Fruit fly (Drosophila melanogaster): Measurements from ENCODE around the gene pn.
A peak's percentile ranks its signal among the peaks of the same experiment; 100 is the strongest.

pn gene

DNA sequence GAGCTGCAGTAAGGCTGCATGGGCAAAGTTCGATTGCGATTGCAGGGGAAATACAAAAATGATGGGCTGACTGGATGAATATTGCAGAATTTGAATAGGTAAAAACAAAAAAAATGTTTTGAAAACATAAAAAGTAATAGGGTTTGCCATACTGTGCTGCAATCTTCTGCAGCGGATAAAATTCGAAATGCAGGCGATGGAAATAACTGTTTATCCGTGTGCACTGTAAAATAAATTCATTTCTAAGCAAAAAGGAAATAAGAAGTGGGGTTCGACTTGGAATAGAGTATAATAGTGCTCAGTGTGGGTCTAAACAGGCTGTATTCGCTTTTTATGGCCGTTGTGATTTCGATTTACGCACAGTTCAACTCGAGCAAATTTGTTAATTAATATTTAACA lies 12.8 kb downstream of the pn start, which contains the start of gene CG14053:
TSS of gene CG14053 (minus strand) at position 101 of the 399 bp plus-strand sequence.
- TF ChIP-seq scrt (GFP tag; optimal IDR thresholded peaks at IDR 0.05): no peak
- no peak for TF ChIP-seq Lim3 (GFP tag; IDR thresholded peaks at IDR 0.05)
- peak; percentile 19 for TF ChIP-seq Ets65A (GFP tag)
- TF ChIP-seq CG11398 (GFP tag; optimal IDR thresholded peaks at IDR 0.05): no peak
- peak; percentile 23 for TF ChIP-seq D19A (tag; optimal IDR thresholded peaks at IDR 0.05)
- TF ChIP-seq nau (GFP tag; optimal IDR thresholded peaks at IDR 0.05): no peak

DNA sequence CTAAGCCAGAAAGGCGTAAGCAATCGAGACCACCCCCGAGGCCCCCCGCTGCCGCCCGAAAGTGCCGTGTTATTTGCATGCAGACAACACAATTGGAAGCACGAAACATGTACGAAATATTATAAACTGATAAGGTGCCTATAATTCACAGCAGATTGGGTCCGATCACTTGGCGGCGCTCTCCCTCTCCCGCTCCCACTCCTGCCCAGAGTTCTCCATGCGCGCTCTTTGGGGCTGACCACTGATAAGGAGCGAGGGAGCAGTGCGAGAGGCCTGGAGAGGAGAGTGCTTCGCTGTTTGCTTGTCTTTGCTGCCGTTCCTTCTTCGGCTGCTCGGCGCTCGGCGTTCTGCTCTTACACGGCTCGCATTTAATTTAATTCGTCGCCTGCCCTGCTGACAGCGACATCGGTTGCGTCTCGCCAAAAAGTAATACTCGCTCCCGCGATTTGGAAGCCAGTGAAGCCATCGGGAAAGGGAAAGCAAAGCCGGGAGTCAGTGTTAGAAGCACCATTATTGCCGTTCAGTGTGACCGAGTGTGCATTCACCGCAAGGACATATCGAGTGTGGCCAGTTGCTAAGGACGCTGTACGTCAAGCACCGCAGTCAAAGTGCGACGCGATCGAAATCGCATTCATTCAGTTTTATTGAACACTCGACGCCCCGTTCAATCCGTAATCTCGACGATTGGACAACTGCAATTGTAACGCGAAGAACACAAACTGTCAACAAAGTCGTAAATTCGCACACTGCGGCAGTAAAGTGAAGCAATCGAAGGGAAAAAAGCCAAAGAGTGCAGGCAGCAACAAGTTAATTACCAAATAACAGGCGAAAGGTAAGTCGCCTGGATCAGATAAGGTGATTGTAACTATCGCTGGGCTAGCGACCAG lies 13.4 kb downstream of the pn start:
- peak in 1 of 2 experiments; percentile 17 for TF ChIP-seq Pdp1 (GFP tag; optimal IDR thresholded peaks at IDR 0.05)
- peak; percentile 2 for TF ChIP-seq CG17385 (GFP tag; optimal IDR thresholded peaks at IDR 0.05)
- no peak for TF ChIP-seq CG6765 (GFP tag; optimal IDR thresholded peaks at IDR 0.05)
- TF ChIP-seq exex (tag; optimal IDR thresholded peaks at IDR 0.05): peak; percentile 75
- TF ChIP-seq CG34224 (GFP tag; IDR thresholded peaks at IDR 0.05; ENCODE audit: partially characterized antibody): peak; percentile 44; the same call in 1 of the 3 replicates
- peak; percentile 75 for TF ChIP-seq crol (GFP tag; IDR thresholded peaks at IDR 0.05)
- TF ChIP-seq CG30403 (GFP tag; optimal IDR thresholded peaks at IDR 0.05): no peak
- TF ChIP-seq Fer3 (tag; optimal IDR thresholded peaks at IDR 0.05): no peak
- TF ChIP-seq Ets65A (GFP tag): peak; percentile 70
- TF ChIP-seq cwo (GFP tag; optimal IDR thresholded peaks at IDR 0.05): peak; percentile 4
- TF ChIP-seq CG13287 (GFP tag; IDR thresholded peaks at IDR 0.05; ENCODE audit: partially characterized antibody): peak; percentile 13; the same call in 1 of the 2 replicates
- TF ChIP-seq Hr78 (GFP tag; optimal IDR thresholded peaks at IDR 0.05): no peak
- no peak for TF ChIP-seq bab2 (GFP tag; optimal IDR thresholded peaks at IDR 0.05)
- TF ChIP-seq CG9817 (tag; optimal IDR thresholded peaks at IDR 0.05): no peak
- TF ChIP-seq grn (GFP tag; optimal IDR thresholded peaks at IDR 0.05): no peak
- peak; percentile 3 for TF ChIP-seq CG3163 (GFP tag; optimal IDR thresholded peaks at IDR 0.05)
- 0 out of 2 replicates have a peak, but pooled peaks have one; percentile 5 for TF ChIP-seq CG14441 (GFP tag; IDR thresholded peaks at IDR 0.05)
- no peak for TF ChIP-seq CG2199 (GFP tag; IDR thresholded peaks at IDR 0.05)
- TF ChIP-seq Trl (optimal IDR thresholded peaks at IDR 0.05): peak; percentile 62 to 71
- no peak for TF ChIP-seq Trl (GFP tag; optimal IDR thresholded peaks at IDR 0.05)
- peak; percentile 94 for TF ChIP-seq sug (tag; optimal IDR thresholded peaks at IDR 0.05)
- TF ChIP-seq Adf1 (GFP tag; IDR thresholded peaks at IDR 0.05): peak; percentile 28; the same call in 1 of the 2 replicates
- peak; percentile 36 for TF ChIP-seq lab (GFP tag; optimal IDR thresholded peaks at IDR 0.05)
- peak; percentile 87 for TF ChIP-seq Deaf1 (tag; optimal IDR thresholded peaks at IDR 0.05)
- peak; percentile 71; the same call in 1 of the 4 replicates for TF ChIP-seq chinmo (GFP tag; IDR thresholded peaks at IDR 0.05; ENCODE audit: partially characterized antibody)
- TF ChIP-seq hbn (GFP tag; IDR thresholded peaks at IDR 0.05; ENCODE audit: partially characterized antibody): 0 out of 2 replicates have a peak, but pooled peaks have one; percentile 17
- 0 out of 4 replicates have a peak, but pooled peaks have one; percentile 35 for TF ChIP-seq Dll (GFP tag; IDR thresholded peaks at IDR 0.05; ENCODE audit: partially characterized antibody)
- TF ChIP-seq CG12769 (tag; optimal IDR thresholded peaks at IDR 0.05): peak; percentile 57
- TF ChIP-seq dati (GFP tag; IDR thresholded peaks at IDR 0.05): no peak
- peak; percentile 92 for TF ChIP-seq stwl (tag; optimal IDR thresholded peaks at IDR 0.05)
- TF ChIP-seq Doc3 (GFP tag; IDR thresholded peaks at IDR 0.05; ENCODE audit: partially characterized antibody): 0 out of 3 replicates have a peak, but pooled peaks have one; percentile 33
- TF ChIP-seq Med (GFP tag): peak; percentile 54
- TF ChIP-seq cas (GFP tag; IDR thresholded peaks at IDR 0.05): no peak
- no peak for TF ChIP-seq CG10274 (GFP tag; optimal IDR thresholded peaks at IDR 0.05)
- TF ChIP-seq mirr (GFP tag; optimal IDR thresholded peaks at IDR 0.05): peak; percentile 80
- TF ChIP-seq CG6791 (GFP tag; IDR thresholded peaks at IDR 0.05; ENCODE audit: partially characterized antibody): no peak
- TF ChIP-seq CG32532 (GFP tag; IDR thresholded peaks at IDR 0.05): peak; percentile 48; the same call in 1 of the 2 replicates
- TF ChIP-seq ERR (GFP tag; optimal IDR thresholded peaks at IDR 0.05): no peak
- TF ChIP-seq amos (GFP tag; IDR thresholded peaks at IDR 0.05; ENCODE audit: partially characterized antibody): no peak
- peak; percentile 58 for TF ChIP-seq CG34376 (GFP tag; optimal IDR thresholded peaks at IDR 0.05)
